Fruit fly (Drosophila melanogaster) whole organism, embryonic: Measurements from ENCODE around the gene CG15431.

ENCODE experiments used
- Aef1 ChIP-seq: fragments of 200-800 bp; sonication (Bioruptor generic); IDR thresholded peaks from 3 replicates; pipeline ENCODE4 v1.3.6; 2022; ENCODE audit warnings: missing biosample characterization, missing genetic modification characterization
- Atf3 ChIP-seq: fragments of 200-800 bp; sonication (Bioruptor generic); optimal IDR thresholded peaks from 3 replicates; lab custom pipeline; 2016; ENCODE audit warnings: missing biosample characterization, missing genetic modification characterization
- CG11723 ChIP-seq: fragments of 200-800 bp; sonication (Bioruptor generic); optimal IDR thresholded peaks from 2 replicates; lab custom pipeline; 2017; ENCODE audit warnings: missing biosample characterization, mild to moderate bottlenecking, missing genetic modification characterization
- CG12391 ChIP-seq: fragments of 200-800 bp; sonication (Bioruptor generic); optimal IDR thresholded peaks from 3 replicates; lab custom pipeline; 2018; ENCODE audit warnings: missing biosample characterization, mild to moderate bottlenecking, missing genetic modification characterization, moderate library complexity
- CG12659 ChIP-seq: fragments of 200-800 bp; sonication (Bioruptor generic); optimal IDR thresholded peaks from 3 replicates; lab custom pipeline; 2017; ENCODE audit warnings: mild to moderate bottlenecking, missing biosample characterization, missing genetic modification reagents, missing genetic modification characterization
- CG12942 ChIP-seq: fragments of 200-800 bp; sonication (Bioruptor generic); optimal IDR thresholded peaks from 3 replicates; lab custom pipeline; 2016; ENCODE audit warnings: missing biosample characterization, missing genetic modification characterization
- CG13296 ChIP-seq: fragments of 200-800 bp; sonication (Bioruptor generic); optimal IDR thresholded peaks from 3 replicates; lab custom pipeline; 2018; ENCODE audit warnings: missing biosample characterization, mild to moderate bottlenecking, missing genetic modification characterization
- CG1602 ChIP-seq: fragments of 200-800 bp; sonication (Bioruptor generic); optimal IDR thresholded peaks from 3 replicates; lab custom pipeline; 2016; ENCODE audit warnings: missing biosample characterization, missing genetic modification characterization
- CG17186 ChIP-seq: fragments of 200-800 bp; sonication (Bioruptor generic); optimal IDR thresholded peaks from 3 replicates; lab custom pipeline; 2017; ENCODE audit warnings: missing biosample characterization, missing genetic modification reagents, missing genetic modification characterization
- CG17361 ChIP-seq: fragments of 200-800 bp; sonication (Bioruptor generic); IDR thresholded peaks from 3 replicates; pipeline ENCODE4 v1.3.6; 2022; ENCODE audit warnings: missing biosample characterization, missing genetic modification characterization
- CG17385 ChIP-seq: fragments of 200-800 bp; sonication (Bioruptor generic); optimal IDR thresholded peaks from 3 replicates; lab custom pipeline; 2018; ENCODE audit warnings: missing biosample characterization, mild to moderate bottlenecking, missing genetic modification characterization
- CG2120 ChIP-seq: fragments of 200-800 bp; sonication (Bioruptor generic); optimal IDR thresholded peaks from 3 replicates; lab custom pipeline; 2016; ENCODE audit warnings: missing biosample characterization, missing genetic modification characterization
- CG32767 ChIP-seq: fragments of 200-800 bp; sonication (Bioruptor generic); IDR thresholded peaks from 2 replicates; pipeline ENCODE4 v1.3.6; 2022; ENCODE audit warnings: missing biosample characterization, missing genetic modification characterization
- CG34224 ChIP-seq: fragments of 200-800 bp; sonication (Bioruptor generic); IDR thresholded peaks from 3 replicates; pipeline ENCODE4 v1.3.6; 2022; ENCODE audit warnings: missing biosample characterization, missing genetic modification characterization; ENCODE audit not compliant: partially characterized antibody
- CG4424 ChIP-seq: fragments of 200-800 bp; sonication (Bioruptor generic); optimal IDR thresholded peaks from 3 replicates; lab custom pipeline; 2016; ENCODE audit warnings: missing biosample characterization, missing genetic modification characterization
- CG4707 ChIP-seq: fragments of 200-800 bp; sonication (Bioruptor generic); optimal IDR thresholded peaks from 2 replicates; lab custom pipeline; 2018; ENCODE audit warnings: missing biosample characterization, mild to moderate bottlenecking, missing genetic modification characterization, moderate library complexity
- CG6683 ChIP-seq: fragments of 200-800 bp; sonication (Bioruptor generic); optimal IDR thresholded peaks from 2 replicates; lab custom pipeline; 2017; ENCODE audit warnings: missing biosample characterization, mild to moderate bottlenecking, missing genetic modification characterization, missing genetic modification reagents
- CG8478 ChIP-seq: fragments of >200 bp; optimal IDR thresholded peaks from 2 replicates; lab custom pipeline; 2018
- CG8944 ChIP-seq: fragments of 200-800 bp; sonication (Bioruptor generic); optimal IDR thresholded peaks from 3 replicates; lab custom pipeline; 2016; ENCODE audit warnings: missing biosample characterization, missing genetic modification characterization
- D19A ChIP-seq: fragments of 200-800 bp; optimal IDR thresholded peaks from 3 replicates; lab custom pipeline; 2019; ENCODE audit warnings: missing biosample characterization, mild to moderate bottlenecking, missing genetic modification characterization, moderate library complexity
- Dbx ChIP-seq: fragments of 200-800 bp; sonication (Bioruptor generic); IDR thresholded peaks from 3 replicates; pipeline ENCODE4 v1.3.6; 2022; ENCODE audit warnings: missing biosample characterization, missing genetic modification characterization
- HLH54F ChIP-seq: fragments of 200-800 bp; sonication (Bioruptor generic); optimal IDR thresholded peaks from 3 replicates; lab custom pipeline; 2016; ENCODE audit warnings: missing biosample characterization, missing genetic modification characterization
- Hmr ChIP-seq: fragments of 200-800 bp; sonication (Bioruptor generic); optimal IDR thresholded peaks from 3 replicates; lab custom pipeline; 2017; ENCODE audit warnings: mild to moderate bottlenecking, missing biosample characterization, missing genetic modification reagents, missing genetic modification characterization
- Hmx ChIP-seq: fragments of 200-800 bp; sonication (Bioruptor generic); optimal IDR thresholded peaks from 2 replicates; lab custom pipeline; 2016; ENCODE audit warnings: missing biosample characterization, missing genetic modification characterization
- Hr78 ChIP-seq, 2 experiments: fragments of 200-800 bp in 1 of 2; fragments of >200 bp in 1 of 2; sonication (Bioruptor generic) in 1 of 2; optimal IDR thresholded peaks; 2 replicates each; lab custom pipeline; 2017 to 2019; ENCODE audit warnings: missing biosample characterization in 2 of 2, missing genetic modification characterization in 2 of 2, mild to moderate bottlenecking in 1 of 2, moderate library complexity in 1 of 2
- Lpt ChIP-seq: fragments of >200 bp; optimal IDR thresholded peaks from 2 replicates; lab custom pipeline; 2018; ENCODE audit warnings: missing biosample characterization, missing genetic modification characterization
- Mes4 ChIP-seq: fragments of 200-800 bp; sonication (Bioruptor generic); optimal IDR thresholded peaks from 2 replicates; lab custom pipeline; 2016; ENCODE audit warnings: missing biosample characterization, missing genetic modification characterization
- Opbp ChIP-seq: fragments of 200-800 bp; sonication (Bioruptor generic); IDR thresholded peaks from 3 replicates; pipeline ENCODE4 v1.3.6; 2022; ENCODE audit warnings: missing biosample characterization, missing genetic modification characterization; ENCODE audit not compliant: partially characterized antibody
- Tbp ChIP-seq: fragments of >200 bp; optimal IDR thresholded peaks from 2 replicates; lab custom pipeline; 2018; ENCODE audit warnings: missing biosample characterization, missing genetic modification characterization
- ac ChIP-seq: fragments of 200-800 bp; sonication (Bioruptor generic); optimal IDR thresholded peaks from 3 replicates; lab custom pipeline; 2017; ENCODE audit warnings: missing biosample characterization, mild to moderate bottlenecking, missing genetic modification characterization
- amos ChIP-seq: fragments of 200-800 bp; sonication (Bioruptor generic); IDR thresholded peaks from 2 replicates; pipeline ENCODE4 v1.3.6; 2022; ENCODE audit warnings: missing biosample characterization, missing genetic modification characterization; ENCODE audit not compliant: partially characterized antibody
- ara ChIP-seq: fragments of 200-800 bp; sonication (Bioruptor generic); IDR thresholded peaks from 2 replicates; pipeline ENCODE4 v1.3.6; 2022; ENCODE audit warnings: missing biosample characterization, missing genetic modification characterization
- disco-r ChIP-seq: fragments of 200-800 bp; sonication (Bioruptor generic); optimal IDR thresholded peaks from 2 replicates; lab custom pipeline; 2016; ENCODE audit warnings: missing biosample characterization, missing genetic modification characterization
- fd3F ChIP-seq: fragments of 200-800 bp; sonication (Bioruptor generic); optimal IDR thresholded peaks from 2 replicates; lab custom pipeline; 2018; ENCODE audit warnings: missing biosample characterization, mild to moderate bottlenecking, missing genetic modification characterization, moderate library complexity
- fd96Cb ChIP-seq: fragments of 200-800 bp; sonication (Bioruptor generic); optimal IDR thresholded peaks from 2 replicates; lab custom pipeline; 2018; ENCODE audit warnings: missing biosample characterization, mild to moderate bottlenecking, missing genetic modification characterization, moderate library complexity
- fru ChIP-seq: fragments of >200 bp; optimal IDR thresholded peaks from 2 replicates; lab custom pipeline; 2017
- gce ChIP-seq: fragments of 200-800 bp; sonication (Bioruptor generic); IDR thresholded peaks from 3 replicates; pipeline ENCODE4 v1.3.6; 2022; ENCODE audit warnings: missing biosample characterization, missing genetic modification characterization
- gcm2 ChIP-seq: fragments of 200-800 bp; sonication (Bioruptor generic); optimal IDR thresholded peaks from 2 replicates; lab custom pipeline; 2016; ENCODE audit warnings: missing biosample characterization, missing genetic modification characterization
- gro ChIP-seq: fragments of 200-800 bp; sonication (Bioruptor generic); optimal IDR thresholded peaks from 2 replicates; lab custom pipeline; 2016; ENCODE audit warnings: missing biosample characterization, missing genetic modification characterization
- gsb-n ChIP-seq: fragments of 200-800 bp; sonication (Bioruptor generic); optimal IDR thresholded peaks from 3 replicates; lab custom pipeline; 2018; ENCODE audit warnings: missing biosample characterization, mild to moderate bottlenecking, missing genetic modification characterization
- gt ChIP-seq: fragments of 200-800 bp; sonication (Bioruptor generic); IDR thresholded peaks from 2 replicates; pipeline ENCODE4 v1.3.6; 2022; ENCODE audit warnings: missing biosample characterization, missing genetic modification characterization
- hth ChIP-seq: fragments of >200 bp; optimal IDR thresholded peaks from 2 replicates; lab custom pipeline; 2017; ENCODE audit warnings: inconsistent platforms
- jumu ChIP-seq: fragments of 200-800 bp; sonication (Bioruptor generic); optimal IDR thresholded peaks from 3 replicates; lab custom pipeline; 2016; ENCODE audit warnings: missing biosample characterization, missing genetic modification characterization
- klu ChIP-seq: fragments of 200-800 bp; sonication (Bioruptor generic); IDR thresholded peaks from 2 replicates; pipeline ENCODE4 v1.3.6; 2022; ENCODE audit warnings: missing biosample characterization, missing genetic modification characterization
- odd ChIP-seq: fragments of 200-800 bp; sonication (Bioruptor generic); optimal IDR thresholded peaks from 2 replicates; lab custom pipeline; 2017; ENCODE audit warnings: missing biosample characterization, mild to moderate bottlenecking, missing genetic modification characterization
- prd ChIP-seq, 3 experiments: fragments of >200 bp in 2 of 3; fragments of 200-800 bp in 1 of 3; sonication (Bioruptor generic) in 1 of 3; optimal IDR thresholded peaks in 2 of 3; IDR thresholded peaks in 1 of 3; 2 replicates in 2 of 3; 3 replicates in 1 of 3; pipeline versions ENCODE4 v1.3.6 to Lab custom; 2017 to 2022; ENCODE audit warnings: missing biosample characterization in 1 of 3, missing genetic modification characterization in 1 of 3
- rib ChIP-seq: fragments of 200-800 bp; sonication (Bioruptor generic); IDR thresholded peaks from 2 replicates; pipeline ENCODE4 v1.3.6; 2022; ENCODE audit warnings: missing biosample characterization, missing genetic modification characterization
- sens ChIP-seq: fragments of 200-800 bp; sonication (Bioruptor generic); peaks from one replicate; lab custom pipeline; 2016; ENCODE audit warnings: missing biosample characterization, missing genetic modification characterization
- so ChIP-seq: fragments of 200-800 bp; sonication (Bioruptor generic); IDR thresholded peaks from 3 replicates; pipeline ENCODE4 v1.3.6; 2022; ENCODE audit warnings: missing biosample characterization, missing genetic modification characterization
- tap ChIP-seq: fragments of 200-800 bp; optimal IDR thresholded peaks from 3 replicates; lab custom pipeline; 2019; ENCODE audit warnings: missing biosample characterization, mild to moderate bottlenecking, missing genetic modification characterization, moderate library complexity
- twi ChIP-seq: fragments of 200-800 bp; optimal IDR thresholded peaks from 2 replicates; lab custom pipeline; 2019; ENCODE audit warnings: missing biosample characterization, mild to moderate bottlenecking, missing genetic modification characterization, moderate library complexity

Gene CG15431

dm6 chr2L:4371516-4372136, 69.5 kb downstream of the CG15431 start (continued):
- TF ChIP-seq Hmx (no peak), CG17186 (GFP tag; lab: Kevin White, UChicago) (peak; percentile 24), HLH54F (GFP tag; lab: Kevin White, UChicago) (no peak), CG4424 (GFP tag; lab: Kevin White, UChicago) (peak; percentile 75), CG1602 (GFP tag; lab: Kevin White, UChicago) (peak; percentile 53), Opbp (GFP tag; lab: Robert Waterston, UW) (peak; percentile 53; the same call in 1 of the 3 replicates), gt (GFP tag; lab: Robert Waterston, UW) (no peak), tap (tag; lab: Kevin White, UChicago) (peak; percentile 38), jumu (GFP tag; lab: Kevin White, UChicago) (no peak), Atf3 (GFP tag; lab: Kevin White, UChicago) (peak; percentile 2), Hr78 (GFP tag; optimal IDR thresholded peaks at IDR 0.05; lab: Kevin White, UChicago) (peak in 1 of 2 experiments; percentile 60), CG12942 (GFP tag; lab: Kevin White, UChicago) (peak; percentile 29), CG17361 (peak; percentile 87; the same call in 2 of the 3 replicates), Aef1 (GFP tag; lab: Robert Waterston, UW) (no peak), fd96Cb (tag; lab: Kevin White, UChicago) (peak; percentile 74), D19A (peak; percentile 82), hth (lab: Kevin White, UChicago) (no peak), CG13296 (GFP tag; lab: Kevin White, UChicago) (peak; percentile 35), CG2120 (GFP tag; lab: Kevin White, UChicago) (no peak), CG4707 (GFP tag; lab: Kevin White, UChicago) (peak; percentile 99), amos (GFP tag; lab: Robert Waterston, UW) (peak; percentile 34), odd (GFP tag; lab: Kevin White, UChicago) (peak; percentile 72), twi (tag; lab: Kevin White, UChicago) (peak; percentile 78), Mes4 (GFP tag; lab: Kevin White, UChicago) (no peak), CG12659 (GFP tag; lab: Kevin White, UChicago) (peak; percentile 40), gcm2 (GFP tag; lab: Kevin White, UChicago) (no peak), rib (GFP tag; lab: Robert Waterston, UW) (no peak; the same call in 1 of the 2 replicates), CG34224 (GFP tag; lab: Robert Waterston, UW) (no peak; the same call in 2 of the 3 replicates), CG11723 (GFP tag; lab: Kevin White, UChicago) (peak; percentile 43), fru (no peak), prd (optimal IDR thresholded peaks at IDR 0.05; lab: Kevin White, UChicago) (no peak), prd (GFP tag; IDR thresholded peaks at IDR 0.05; lab: Robert Waterston, UW) (peak; percentile 65; the same call in 2 of the 3 replicates), Lpt (no peak), so (GFP tag; lab: Robert Waterston, UW) (no peak), gce (GFP tag; lab: Robert Waterston, UW) (no peak), Hmr (GFP tag; lab: Kevin White, UChicago) (peak; percentile 22), sens (GFP tag; lab: Kevin White, UChicago) (peak; percentile 64), klu (GFP tag; lab: Robert Waterston, UW) (no peak), CG12391 (tag; lab: Kevin White, UChicago) (peak; percentile 79), fd3F (GFP tag; lab: Kevin White, UChicago) (no peak), CG8478 (peak; percentile 97), gro (GFP tag; lab: Kevin White, UChicago) (no peak), CG32767 (GFP tag; lab: Robert Waterston, UW) (peak; percentile 42; the same call in 1 of the 2 replicates), Dbx (GFP tag; lab: Robert Waterston, UW) (no peak), ara (no peak; the same call in 1 of the 2 replicates), disco-r (no peak), CG8944 (GFP tag; lab: Kevin White, UChicago) (no peak), CG17385 (GFP tag; lab: Kevin White, UChicago) (peak; percentile 62), Tbp (GFP tag; lab: Kevin White, UChicago) (no peak), ac (peak; percentile 69), gsb-n (tag; lab: Kevin White, UChicago) (peak; percentile 71), CG6683 (no peak)
